Worm (Caenorhabditis elegans) whole organism, L4 larva: ENCODE data around the gene Y55F3BL.4.

Experiments
- egl-43 ChIP-seq: fragments of 200-800 bp; sonication (Bioruptor generic); IDR thresholded peaks from 2 replicates; pipeline ENCODE4 v1.3.6; 2022; ENCODE audit warnings: missing genetic modification reagents, missing genetic modification characterization, missing compliant biosample characterization
- hlh-30 ChIP-seq: sonication (generic microtip); optimal IDR thresholded peaks from 2 replicates; lab custom pipeline; 2017; ENCODE audit warnings: antibody characterized with exemption, mild to moderate bottlenecking, missing genetic modification characterization, missing compliant biosample characterization; ENCODE audit not compliant: insufficient read depth
- nhr-11 ChIP-seq: fragments of 150-350 bp; optimal IDR thresholded peaks from 2 replicates; lab custom pipeline; 2014; ENCODE audit warnings: missing biosample characterization, missing genetic modification characterization
- skn-1 ChIP-seq: fragments of 150-350 bp; optimal IDR thresholded peaks from 2 replicates; lab custom pipeline; 2014; ENCODE audit warnings: missing biosample characterization, missing genetic modification characterization
- snpc-4 ChIP-seq: fragments of 150-350 bp; optimal IDR thresholded peaks from 2 replicates; lab custom pipeline; 2014; ENCODE audit warnings: missing biosample characterization, missing genetic modification characterization

DNA sequence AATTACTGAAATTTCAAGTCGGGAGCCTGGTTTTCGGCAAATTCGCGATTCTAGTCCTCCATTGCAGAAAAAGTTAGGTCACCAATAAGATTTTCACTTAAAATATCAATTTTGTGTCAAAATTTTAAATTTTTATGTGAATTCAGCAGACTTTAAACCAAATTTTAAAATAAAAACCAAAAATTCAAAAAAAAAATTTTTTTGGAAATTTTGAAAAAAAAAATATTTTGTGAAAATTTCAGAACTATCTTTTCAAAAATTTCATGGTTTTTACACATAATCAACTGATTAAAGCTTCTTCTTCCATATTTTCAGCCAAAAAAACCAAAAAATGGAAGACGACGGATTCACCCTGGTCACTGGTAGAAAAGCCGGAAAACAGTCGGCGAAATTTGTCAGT, at the start of gene Y55F3BL.4:
- no peak for TF ChIP-seq skn-1 (tag; lab: Kevin White, UChicago)
- no peak for TF ChIP-seq nhr-11 (tag; lab: Kevin White, UChicago)
- no peak for TF ChIP-seq egl-43 (GFP tag; lab: Robert Waterston, UW)
- no peak for TF ChIP-seq hlh-30
- no peak for TF ChIP-seq snpc-4 (tag; lab: Kevin White, UChicago)
